Worm (Caenorhabditis elegans): ENCODE results near the gene metr-1.
A peak's percentile ranks its signal among the peaks of the same experiment; 100 is the strongest.

metr-1 gene

ce11 chrII:10947317-10947716 is 21.0 kb downstream of the metr-1 start, which contains the start of the genes tceb-3 and gskl-1:
Gene tceb-3 (minus strand): TSS chrII:10947417.
Gene gskl-1 (plus strand): TSS chrII:10947559.
- TF ChIP-seq lin-15B (tag; optimal IDR thresholded peaks at IDR 0.05) (no peak), pha-4 (tag; optimal IDR thresholded peaks at IDR 0.05) (no peak), ceh-16 (tag; optimal IDR thresholded peaks at IDR 0.05) (no peak), unc-39 (tag; optimal IDR thresholded peaks at IDR 0.05) (no peak), egl-5 (tag; optimal IDR thresholded peaks at IDR 0.05) (no peak), skn-1 (tag; optimal IDR thresholded peaks at IDR 0.05) (no peak), fkh-2 (tag; optimal IDR thresholded peaks at IDR 0.05) (no peak), ZK546.5 (tag; optimal IDR thresholded peaks at IDR 0.05) (no peak), pqm-1 (tag; optimal IDR thresholded peaks at IDR 0.05) (no peak), nhr-76 (tag; optimal IDR thresholded peaks at IDR 0.05) (no peak), fkh-10 (GFP tag; optimal IDR thresholded peaks at IDR 0.05) (no peak), sea-2 (GFP tag; optimal IDR thresholded peaks at IDR 0.05) (no peak), mml-1 (tag; optimal IDR thresholded peaks at IDR 0.05) (no peak), nhr-23 (tag; optimal IDR thresholded peaks at IDR 0.05) (no peak), ama-1 (optimal IDR thresholded peaks at IDR 0.05) (no peak)

DNA sequence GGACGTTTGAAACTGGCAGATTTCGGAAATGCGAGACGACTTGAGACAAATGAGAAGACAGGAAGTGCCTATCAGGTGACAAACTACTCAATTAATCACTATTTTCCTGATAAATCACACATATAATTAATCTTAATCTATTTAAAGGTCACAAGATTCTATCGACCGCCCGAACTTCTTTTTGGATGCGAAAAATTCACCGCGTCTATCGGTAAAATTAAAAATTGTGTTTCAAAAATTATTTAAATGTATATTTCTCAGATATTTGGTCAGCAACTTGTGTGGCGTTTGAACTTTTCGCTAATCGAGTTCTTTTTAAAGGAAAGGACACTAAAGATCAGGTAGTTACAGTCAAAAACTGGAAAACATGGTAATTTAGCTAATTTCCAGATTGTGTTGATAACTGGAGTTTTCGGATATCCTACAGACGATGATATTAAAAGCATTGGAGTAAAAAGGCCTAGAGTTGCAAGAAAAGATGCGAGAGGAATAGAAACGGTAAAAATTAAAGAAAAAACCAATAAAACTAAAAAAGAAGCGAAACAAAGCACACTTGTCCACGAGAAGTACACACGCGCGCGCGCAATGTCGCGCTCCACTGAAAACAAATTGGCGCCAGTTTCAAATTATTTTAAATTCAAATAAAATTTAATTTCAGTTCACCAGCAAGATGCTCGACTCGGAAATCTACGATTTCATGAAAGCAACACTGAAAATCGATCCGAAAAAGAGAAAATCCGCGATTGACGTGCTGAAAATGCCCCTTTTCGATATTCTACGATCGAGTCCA is 22.1 kb downstream of the metr-1 start:
- no peak for TF ChIP-seq sea-2 (GFP tag; optimal IDR thresholded peaks at IDR 0.05)
- no peak for TF ChIP-seq zag-1 (tag; optimal IDR thresholded peaks at IDR 0.05)
- TF ChIP-seq ceh-9 (tag; optimal IDR thresholded peaks at IDR 0.05): no peak
- no peak for TF ChIP-seq aly-2 (tag; optimal IDR thresholded peaks at IDR 0.05)
- no peak for TF ChIP-seq egl-5 (tag; optimal IDR thresholded peaks at IDR 0.05)
- TF ChIP-seq fos-1 (tag; optimal IDR thresholded peaks at IDR 0.05): no peak
- TF ChIP-seq pha-4 (tag; optimal IDR thresholded peaks at IDR 0.05): no peak
- TF ChIP-seq mml-1 (tag; optimal IDR thresholded peaks at IDR 0.05): no peak
- no peak for TF ChIP-seq mdl-1 (tag; optimal IDR thresholded peaks at IDR 0.05)
- no peak for TF ChIP-seq unc-39 (tag; optimal IDR thresholded peaks at IDR 0.05)

DNA sequence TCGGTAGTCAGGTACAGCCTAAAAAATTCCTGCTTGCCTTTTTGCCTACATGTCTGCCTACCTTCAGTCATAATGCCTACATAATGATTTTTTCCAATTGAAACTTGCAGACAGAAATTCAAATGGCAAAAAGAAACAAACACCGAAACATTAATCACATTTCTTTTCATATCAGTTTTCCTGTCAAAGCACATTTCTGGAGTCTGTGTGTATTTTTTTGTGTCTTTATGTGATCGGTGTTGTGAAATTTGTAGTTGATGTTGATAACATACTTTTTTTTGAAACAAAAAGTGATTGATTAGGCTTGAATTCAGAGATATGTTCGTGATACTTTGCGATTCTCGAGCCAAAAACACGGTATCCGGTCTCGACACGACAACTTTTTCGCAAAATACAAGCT is 23.0 kb downstream of the metr-1 start:
- TF ChIP-seq elt-2 (tag; optimal IDR thresholded peaks at IDR 0.05): peak; percentile 56
- TF ChIP-seq ztf-4 (tag; optimal IDR thresholded peaks at IDR 0.05): no peak
- no peak for TF ChIP-seq ceh-28 (tag; optimal IDR thresholded peaks at IDR 0.05)
- no peak for TF ChIP-seq nhr-67 (tag; optimal IDR thresholded peaks at IDR 0.05)
- TF ChIP-seq fkh-2 (tag; optimal IDR thresholded peaks at IDR 0.05): no peak

- TF ChIP-seq ama-1 (optimal IDR thresholded peaks at IDR 0.05) (peak; percentile 21), ceh-9 (tag; optimal IDR thresholded peaks at IDR 0.05) (no peak), jun-1 (tag; optimal IDR thresholded peaks at IDR 0.05) (no peak), nhr-77 (tag; optimal IDR thresholded peaks at IDR 0.05) (no peak), snpc-4 (tag; optimal IDR thresholded peaks at IDR 0.05) (no peak), elt-2 (tag; optimal IDR thresholded peaks at IDR 0.05) (peak; percentile 33), egl-27 (tag; optimal IDR thresholded peaks at IDR 0.05) (no peak), pha-4 (tag; optimal IDR thresholded peaks at IDR 0.05) (peak; percentile 89), mdl-1 (tag; optimal IDR thresholded peaks at IDR 0.05) (no peak), pqm-1 (tag; optimal IDR thresholded peaks at IDR 0.05) (peak; percentile 17), skn-1 (tag; optimal IDR thresholded peaks at IDR 0.05) (peak; percentile 61), nhr-23 (tag; optimal IDR thresholded peaks at IDR 0.05) (peak; percentile 30), nhr-12 (tag; optimal IDR thresholded peaks at IDR 0.05) (no peak), nfya-1 (tag; optimal IDR thresholded peaks at IDR 0.05; ENCODE audit: insufficient read depth) (peak; percentile 39), fos-1 (tag; optimal IDR thresholded peaks at IDR 0.05) (no peak), nhr-11 (tag; optimal IDR thresholded peaks at IDR 0.05) (peak; percentile 67), nhr-237 (tag; optimal IDR thresholded peaks at IDR 0.05) (no peak), hmg-11 (tag; optimal IDR thresholded peaks at IDR 0.05) (peak; percentile 9), lin-15B (tag; optimal IDR thresholded peaks at IDR 0.05) (peak; percentile 15)
Observed at ce11 chrII:10950107-10950679, 23.8 kb downstream of the metr-1 start, which contains the start of gene gst-5. Gene gst-5 (plus strand): TSS chrII:10950352.

DNA sequence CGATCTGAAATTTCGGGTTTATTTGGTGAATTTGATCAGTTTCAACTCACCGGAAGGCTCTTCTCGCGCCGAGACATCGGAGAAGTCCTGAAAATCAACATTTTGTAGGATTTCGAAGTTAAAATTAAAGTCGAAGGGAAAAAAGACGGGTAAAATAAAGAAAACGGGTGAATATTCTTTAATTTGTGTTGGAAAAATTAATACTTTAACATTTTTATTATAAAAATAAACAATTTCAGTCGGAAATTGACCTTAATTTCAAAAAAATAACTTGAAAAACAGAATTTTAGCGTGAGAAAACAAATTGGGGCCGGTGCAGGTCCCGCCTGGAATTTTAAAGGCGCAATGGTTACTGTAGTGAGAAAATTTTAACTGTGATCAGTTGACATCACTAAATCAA is 26.7 kb downstream of the metr-1 start, which contains the start of gene nos-1:
TSS of gene nos-1 (minus strand) at position 101 of the 400 bp plus-strand sequence.
- TF ChIP-seq skn-1 (tag; optimal IDR thresholded peaks at IDR 0.05) (no peak), egl-27 (tag; optimal IDR thresholded peaks at IDR 0.05) (no peak), snpc-4 (tag; optimal IDR thresholded peaks at IDR 0.05) (no peak), ceh-28 (tag; optimal IDR thresholded peaks at IDR 0.05) (no peak), jun-1 (tag; optimal IDR thresholded peaks at IDR 0.05) (no peak), nhr-23 (tag; optimal IDR thresholded peaks at IDR 0.05) (no peak), ztf-4 (tag; optimal IDR thresholded peaks at IDR 0.05) (no peak), tbx-2 (tag; optimal IDR thresholded peaks at IDR 0.05) (no peak), lsy-12 (tag; optimal IDR thresholded peaks at IDR 0.05) (no peak), nhr-11 (tag; optimal IDR thresholded peaks at IDR 0.05) (no peak), ceh-82 (tag; optimal IDR thresholded peaks at IDR 0.05) (no peak), nhr-67 (tag; optimal IDR thresholded peaks at IDR 0.05) (no peak), fkh-2 (tag; optimal IDR thresholded peaks at IDR 0.05) (no peak), daf-12 (tag; optimal IDR thresholded peaks at IDR 0.05) (no peak), nhr-76 (tag; optimal IDR thresholded peaks at IDR 0.05) (no peak), mml-1 (tag; optimal IDR thresholded peaks at IDR 0.05) (no peak), nhr-28 (tag; optimal IDR thresholded peaks at IDR 0.05) (no peak)
